Worm (Caenorhabditis elegans) whole organism, early embryonic: ENCODE results near the gene R09B5.11.

ENCODE experiments used
- ama-1 ChIP-seq: fragments of 150-350 bp; optimal IDR thresholded peaks from 2 replicates; lab custom pipeline; 2014
- ceh-13 ChIP-seq: fragments of 200-800 bp; sonication (Bioruptor generic); optimal IDR thresholded peaks from 2 replicates; lab custom pipeline; 2018; ENCODE audit warnings: mild to moderate bottlenecking, missing genetic modification characterization, missing compliant biosample characterization
- ets-7 ChIP-seq: sonication (generic microtip); optimal IDR thresholded peaks from 2 replicates; lab custom pipeline; 2016; ENCODE audit warnings: missing genotype, missing genetic modification characterization, missing compliant biosample characterization

DNA sequence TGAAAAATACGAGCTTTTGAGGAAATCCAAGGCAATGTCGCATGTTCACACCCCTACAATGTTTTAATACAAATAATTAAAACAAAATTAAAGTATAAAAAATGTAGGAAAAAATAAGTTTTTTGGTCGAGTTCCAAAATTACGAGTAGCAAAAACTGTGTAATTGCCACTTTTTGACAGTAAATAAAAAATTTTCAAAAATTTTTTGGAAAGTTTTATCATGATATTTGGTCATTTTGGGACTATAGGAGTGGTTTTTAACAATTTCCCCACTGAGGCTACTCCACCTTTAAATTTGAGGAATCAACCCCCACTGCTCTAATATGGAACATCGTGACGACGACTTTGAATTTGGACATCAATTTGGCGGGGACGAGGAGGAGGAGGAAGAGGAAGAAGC is 28.4 kb downstream of the R09B5.11 start, which contains the start of gene gid-8:
- TF ChIP-seq ama-1 (no peak), ceh-13 (GFP tag; lab: Kevin White, UChicago) (no peak), ets-7 (tag; lab: Kevin White, UChicago) (no peak)
